Fruit fly (Drosophila melanogaster): Measurements from ENCODE around the gene CCT2.

The CCT2 gene

DNA sequence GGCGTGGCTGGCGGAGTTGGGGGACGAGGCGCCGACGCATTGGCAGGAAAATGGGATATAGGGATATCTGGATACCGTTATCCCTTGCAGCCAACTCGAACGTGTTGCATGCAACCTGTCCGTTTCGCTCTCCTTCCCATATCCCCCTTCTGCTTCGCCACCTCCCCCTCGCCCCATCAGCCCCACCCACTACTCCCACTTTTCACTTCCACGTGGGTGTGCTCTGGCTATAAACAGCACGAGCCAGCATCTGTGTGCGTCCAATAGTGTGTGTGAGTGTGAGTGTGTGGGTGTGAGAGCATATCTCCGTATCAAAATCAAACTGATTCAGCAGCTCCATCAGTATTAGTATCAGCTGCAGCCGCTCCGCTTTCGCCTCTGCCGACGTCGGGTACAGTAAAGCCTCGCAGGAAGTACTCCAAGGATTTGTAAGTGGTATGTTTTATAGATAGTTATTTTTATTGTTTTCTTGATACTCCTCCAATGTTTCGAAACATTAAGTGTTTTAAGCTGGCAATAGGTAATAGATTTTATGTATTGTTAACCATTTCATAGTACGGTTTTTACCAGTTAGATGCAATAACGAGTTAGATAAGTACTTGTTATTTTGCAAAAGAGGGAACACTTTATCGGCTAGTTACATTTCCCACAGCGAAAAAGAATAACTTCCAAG lies 29.8 kb downstream of the CCT2 start (continued):
- TF ChIP-seq Neu2 (GFP tag; optimal IDR thresholded peaks at IDR 0.05; ENCODE audit: borderline replicate concordance) (no peak), CG9797 (GFP tag; optimal IDR thresholded peaks at IDR 0.05) (no peak), CG18262 (tag; optimal IDR thresholded peaks at IDR 0.05) (peak; percentile 65), Sox100B (GFP tag; optimal IDR thresholded peaks at IDR 0.05) (peak; percentile 55), gfzf (GFP tag; optimal IDR thresholded peaks at IDR 0.05) (no peak), PHDP (tag; optimal IDR thresholded peaks at IDR 0.05) (no peak), CG17829 (tag; optimal IDR thresholded peaks at IDR 0.05) (peak; percentile 22), CG16813 (GFP tag; IDR thresholded peaks at IDR 0.05; ENCODE audit: partially characterized antibody) (no peak), CG10209 (GFP tag; optimal IDR thresholded peaks at IDR 0.05) (peak; percentile 2), cato (GFP tag; optimal IDR thresholded peaks at IDR 0.05; ENCODE audit: borderline replicate concordance) (no peak), disco-r (GFP tag; optimal IDR thresholded peaks at IDR 0.05) (no peak), wdn (GFP tag; IDR thresholded peaks at IDR 0.05) (no peak), so (GFP tag; IDR thresholded peaks at IDR 0.05) (peak; percentile 32; the same call in 1 of the 3 replicates), CG15011 (GFP tag; optimal IDR thresholded peaks at IDR 0.05) (peak; percentile 10), pb (GFP tag; optimal IDR thresholded peaks at IDR 0.05) (no peak), sr (GFP tag; IDR thresholded peaks at IDR 0.05) (peak; percentile 97), h (optimal IDR thresholded peaks at IDR 0.05) (no peak), Optix (GFP tag; IDR thresholded peaks at IDR 0.05) (no peak), Kr (GFP tag; optimal IDR thresholded peaks at IDR 0.05) (no peak), CG10543 (GFP tag; optimal IDR thresholded peaks at IDR 0.05) (no peak), Side (GFP tag; optimal IDR thresholded peaks at IDR 0.05) (no peak), HLH3B (GFP tag; IDR thresholded peaks at IDR 0.05) (0 out of 2 replicates have a peak, but pooled peaks have one; percentile 48), CG13894 (tag; optimal IDR thresholded peaks at IDR 0.05) (no peak), CG15696 (tag; optimal IDR thresholded peaks at IDR 0.05) (peak; percentile 5), CG12219 (GFP tag; optimal IDR thresholded peaks at IDR 0.05) (peak; percentile 17), CG10654 (GFP tag; optimal IDR thresholded peaks at IDR 0.05) (no peak), Rfx (GFP tag; IDR thresholded peaks at IDR 0.05) (0 out of 2 replicates have a peak, but pooled peaks have one; percentile 15), sug (tag; optimal IDR thresholded peaks at IDR 0.05) (peak; percentile 12), Camta (GFP tag; optimal IDR thresholded peaks at IDR 0.05) (peak; percentile 38), sim (GFP tag; IDR thresholded peaks at IDR 0.05) (no peak), Adf1 (GFP tag; IDR thresholded peaks at IDR 0.05) (no peak), sd (tag; optimal IDR thresholded peaks at IDR 0.05) (no peak), Ravus (GFP tag; IDR thresholded peaks at IDR 0.05) (no peak), CG17359 (tag; optimal IDR thresholded peaks at IDR 0.05) (peak; percentile 53), cwo (GFP tag; optimal IDR thresholded peaks at IDR 0.05) (peak; percentile 28), Fer3 (tag; optimal IDR thresholded peaks at IDR 0.05) (peak; percentile 33), CG1792 (GFP tag; optimal IDR thresholded peaks at IDR 0.05) (peak; percentile 14), Pdp1 (GFP tag; optimal IDR thresholded peaks at IDR 0.05) (peak; percentile 12 to 17), scrt (GFP tag; optimal IDR thresholded peaks at IDR 0.05) (peak; percentile 12), CG10274 (GFP tag; optimal IDR thresholded peaks at IDR 0.05) (peak; percentile 20), CG11504 (tag; optimal IDR thresholded peaks at IDR 0.05) (peak; percentile 71), bowl (GFP tag; IDR thresholded peaks at IDR 0.05) (no peak), sob (GFP tag; IDR thresholded peaks at IDR 0.05) (no peak), crol (GFP tag; IDR thresholded peaks at IDR 0.05) (peak; percentile 84), fu2 (GFP tag; optimal IDR thresholded peaks at IDR 0.05) (no peak), Meics (GFP tag; optimal IDR thresholded peaks at IDR 0.05) (peak; percentile 31), dmrt11E (tag; optimal IDR thresholded peaks at IDR 0.05) (no peak), CG2712 (tag; optimal IDR thresholded peaks at IDR 0.05) (peak; percentile 13), tin (GFP tag; optimal IDR thresholded peaks at IDR 0.05) (peak; percentile 35), CG31441 (GFP tag; IDR thresholded peaks at IDR 0.05) (no peak)
